Worm (Caenorhabditis elegans): Measurements from ENCODE around the gene Y7A5A.6.

DNA sequence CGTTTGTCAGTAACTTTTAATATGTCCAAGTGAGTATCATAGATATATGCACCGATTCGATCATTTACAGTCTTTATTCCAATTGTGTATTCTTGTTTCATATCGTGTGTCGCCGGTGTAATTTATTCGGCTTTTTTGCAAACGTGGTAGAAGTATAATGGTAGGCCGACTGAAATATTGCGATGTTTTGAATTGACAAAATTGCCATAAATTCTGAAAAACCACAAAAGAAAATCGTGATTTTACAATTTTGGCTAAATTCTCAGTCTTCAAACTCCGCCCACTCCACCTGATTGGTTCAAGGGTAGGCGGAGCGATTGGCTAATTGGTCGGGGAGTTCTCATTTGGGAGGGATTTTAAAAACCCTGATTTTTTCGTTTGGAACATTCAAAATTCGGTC lies 14.9 kb downstream of the Y7A5A.6 start, which contains the start of gene Y7A5A.3:
- no peak for TF ChIP-seq ama-1 (optimal IDR thresholded peaks at IDR 0.05)
- no peak for TF ChIP-seq scrt-1 (GFP tag; IDR thresholded peaks at IDR 0.05)
- no peak for TF ChIP-seq hmg-4 (GFP tag; optimal IDR thresholded peaks at IDR 0.05)
- no peak for TF ChIP-seq ceh-36 (tag; optimal IDR thresholded peaks at IDR 0.05)
- TF ChIP-seq hmbx-1 (tag; optimal IDR thresholded peaks at IDR 0.05): no peak
- no peak for TF ChIP-seq ceh-13 (GFP tag; optimal IDR thresholded peaks at IDR 0.05)
- TF ChIP-seq sea-1 (GFP tag; conservative IDR thresholded peaks at IDR 0.05): no peak
- no peak for TF ChIP-seq flt-1 (GFP tag; IDR thresholded peaks at IDR 0.05)
- TF ChIP-seq hnd-1 (tag; optimal IDR thresholded peaks at IDR 0.05): no peak

Data from whole organism, early embryonic.